Worm (Caenorhabditis elegans) whole organism, L1 larva: ENCODE data around the gene ZK643.5.

Source experiments
- C34B4.2 ChIP-seq: sonication (generic microtip); optimal IDR thresholded peaks from 2 replicates; lab custom pipeline; 2017; ENCODE audit warnings: mild to moderate bottlenecking, missing genetic modification characterization, missing compliant biosample characterization
- blmp-1 ChIP-seq: fragments of 150-350 bp; optimal IDR thresholded peaks from 2 replicates; lab custom pipeline; 2014; ENCODE audit warnings: missing biosample characterization, missing genetic modification characterization
- ceh-82 ChIP-seq, 3 experiments: fragments of 150-350 bp in 1 of 3; sonication (generic microtip) in 2 of 3; optimal IDR thresholded peaks; 2 replicates each; lab custom pipeline; 2014 to 2017; ENCODE audit warnings: missing biosample characterization in 3 of 3, missing genetic modification characterization in 3 of 3
- ces-1 ChIP-seq: fragments of 150-350 bp; optimal IDR thresholded peaks from 2 replicates; lab custom pipeline; 2014; ENCODE audit warnings: missing biosample characterization, missing genetic modification reagents, missing genetic modification characterization
- efl-1 ChIP-seq, 4 experiments: fragments of 150-350 bp; optimal IDR thresholded peaks in 3 of 4; peaks in 1 of 4; 1 replicate in 1 of 4; 2 replicates in 3 of 4; lab custom pipeline; 2014; ENCODE audit warnings: missing biosample characterization in 2 of 4, missing genetic modification characterization in 2 of 4, missing genetic modification reagents in 2 of 4
- elt-3 ChIP-seq, 6 experiments: fragments of 150-350 bp in 1 of 6; sonication (generic microtip); optimal IDR thresholded peaks; 2 replicates each; lab custom pipeline; 2017 to 2018; ENCODE audit warnings: missing biosample characterization in 6 of 6, missing genetic modification characterization in 6 of 6, inconsistent platforms in 1 of 6
- fkh-10 ChIP-seq: sonication (generic microtip); optimal IDR thresholded peaks from 2 replicates; lab custom pipeline; 2017; ENCODE audit warnings: missing biosample characterization, missing genetic modification reagents, missing genetic modification characterization
- fkh-4 ChIP-seq: sonication (generic microtip); optimal IDR thresholded peaks from 2 replicates; lab custom pipeline; 2016; ENCODE audit warnings: missing compliant biosample characterization, missing genetic modification characterization, borderline replicate concordance
- grh-1 ChIP-seq: fragments of 200-800 bp; sonication (Bioruptor generic); IDR thresholded peaks from 2 replicates; pipeline ENCODE4 v1.3.6; 2022; ENCODE audit warnings: missing genetic modification reagents, missing genetic modification characterization, missing compliant biosample characterization
- jun-1 ChIP-seq: fragments of 150-350 bp; optimal IDR thresholded peaks from 2 replicates; lab custom pipeline; 2014; ENCODE audit warnings: missing biosample characterization, missing genetic modification reagents, missing genetic modification characterization
- nhr-11 ChIP-seq: fragments of 150-350 bp; optimal IDR thresholded peaks from 2 replicates; lab custom pipeline; 2014; ENCODE audit warnings: missing biosample characterization, missing genetic modification characterization
- nhr-12 ChIP-seq: sonication (generic microtip); optimal IDR thresholded peaks from 2 replicates; lab custom pipeline; 2017; ENCODE audit warnings: missing biosample characterization, missing genetic modification characterization
- unc-62 ChIP-seq: fragments of 150-350 bp; optimal IDR thresholded peaks from 2 replicates; lab custom pipeline; 2014; ENCODE audit warnings: missing biosample characterization, missing genetic modification reagents, missing genetic modification characterization

ce11 chrIII:9004658-9005057, 48.7 kb upstream of the ZK643.5 start:
- TF ChIP-seq ces-1 (GFP tag; lab: Kevin White, UChicago): no peak
- no peak for TF ChIP-seq C34B4.2 (tag; lab: Kevin White, UChicago)
- TF ChIP-seq nhr-12 (tag; lab: Kevin White, UChicago): no peak
- no peak for TF ChIP-seq fkh-10 (GFP tag; lab: Kevin White, UChicago)
- TF ChIP-seq elt-3 (tag; optimal IDR thresholded peaks at IDR 0.05; lab: Kevin White, UChicago): no peak
- TF ChIP-seq blmp-1 (tag; lab: Kevin White, UChicago): no peak
- TF ChIP-seq jun-1 (tag; lab: Kevin White, UChicago): no peak
- no peak for TF ChIP-seq efl-1 (optimal IDR thresholded peaks at IDR 0.05; lab: Kevin White, UChicago)
- no peak for TF ChIP-seq efl-1 (GFP tag; optimal IDR thresholded peaks at IDR 0.05 in 1 of 2; lab: Kevin White, UChicago)
- TF ChIP-seq unc-62: no peak
- TF ChIP-seq nhr-11 (tag; lab: Kevin White, UChicago): no peak
- no peak for TF ChIP-seq fkh-4 (tag; lab: Kevin White, UChicago)
- no peak for TF ChIP-seq ceh-82 (tag; optimal IDR thresholded peaks at IDR 0.05; lab: Kevin White, UChicago)
- no peak for TF ChIP-seq grh-1 (GFP tag; lab: Robert Waterston, UW)
